Fruit fly (Drosophila melanogaster) whole organism, embryonic: Measurements from ENCODE around the gene CG42571.

Source experiments
- CG10209 ChIP-seq: fragments of 200-800 bp; sonication (Bioruptor generic); optimal IDR thresholded peaks from 3 replicates; lab custom pipeline; 2017; ENCODE audit warnings: missing biosample characterization, mild to moderate bottlenecking, missing genetic modification characterization, missing genetic modification reagents
- CG10267 ChIP-seq: fragments of 200-800 bp; sonication (Bioruptor generic); optimal IDR thresholded peaks from 2 replicates; lab custom pipeline; 2018; ENCODE audit warnings: missing biosample characterization, mild to moderate bottlenecking, missing genetic modification characterization, moderate library complexity
- CG10431 ChIP-seq: fragments of 200-800 bp; sonication (Bioruptor generic); optimal IDR thresholded peaks from 3 replicates; lab custom pipeline; 2018; ENCODE audit warnings: missing biosample characterization, mild to moderate bottlenecking, missing genetic modification characterization
- CG11560 ChIP-seq: fragments of 200-800 bp; sonication (Bioruptor generic); IDR thresholded peaks from 3 replicates; pipeline ENCODE4 v1.3.6; 2022; ENCODE audit warnings: missing biosample characterization, missing genetic modification characterization
- CG14710 ChIP-seq: fragments of 200-800 bp; sonication (Bioruptor generic); optimal IDR thresholded peaks from 3 replicates; lab custom pipeline; 2019; ENCODE audit warnings: missing biosample characterization, mild to moderate bottlenecking, missing genetic modification characterization, moderate library complexity
- CG15011 ChIP-seq: fragments of 200-800 bp; sonication (Bioruptor generic); optimal IDR thresholded peaks from 3 replicates; lab custom pipeline; 2018; ENCODE audit warnings: missing biosample characterization, mild to moderate bottlenecking, missing genetic modification characterization
- CG1602 ChIP-seq: fragments of 200-800 bp; sonication (Bioruptor generic); optimal IDR thresholded peaks from 3 replicates; lab custom pipeline; 2016; ENCODE audit warnings: missing biosample characterization, missing genetic modification characterization
- CG2875 ChIP-seq: fragments of 200-800 bp; sonication (Bioruptor generic); optimal IDR thresholded peaks from 2 replicates; lab custom pipeline; 2017; ENCODE audit warnings: missing biosample characterization, mild to moderate bottlenecking, missing genetic modification characterization, missing genetic modification reagents
- CG31441 ChIP-seq: fragments of 200-800 bp; sonication (Bioruptor generic); IDR thresholded peaks from 2 replicates; pipeline ENCODE4 v1.3.6; 2022; ENCODE audit warnings: missing biosample characterization, missing genetic modification characterization
- CG32772 ChIP-seq: fragments of 200-800 bp; sonication (Bioruptor generic); IDR thresholded peaks from 2 replicates; pipeline ENCODE4 v1.3.6; 2022; ENCODE audit warnings: missing biosample characterization, missing genetic modification characterization
- CG33557 ChIP-seq: fragments of 200-800 bp; sonication (Bioruptor generic); optimal IDR thresholded peaks from 2 replicates; lab custom pipeline; 2019; ENCODE audit warnings: missing biosample characterization, mild to moderate bottlenecking, missing genetic modification characterization, moderate library complexity
- CG34376 ChIP-seq: fragments of 200-800 bp; sonication (Bioruptor generic); optimal IDR thresholded peaks from 2 replicates; lab custom pipeline; 2018; ENCODE audit warnings: missing biosample characterization, mild to moderate bottlenecking, missing genetic modification characterization
- CG4328 ChIP-seq: fragments of 200-800 bp; sonication (Bioruptor generic); optimal IDR thresholded peaks from 3 replicates; lab custom pipeline; 2017; ENCODE audit warnings: missing biosample characterization, missing genetic modification reagents, missing genetic modification characterization
- CG43689 ChIP-seq: fragments of 200-800 bp; sonication (Bioruptor generic); IDR thresholded peaks from 2 replicates; pipeline ENCODE4 v1.3.6; 2022; ENCODE audit warnings: missing biosample characterization, missing genetic modification characterization
- CG7271 ChIP-seq: fragments of 200-800 bp; sonication (Bioruptor generic); optimal IDR thresholded peaks from 2 replicates; lab custom pipeline; 2018; ENCODE audit warnings: missing biosample characterization, mild to moderate bottlenecking, missing genetic modification characterization, moderate library complexity
- CG7357 ChIP-seq: fragments of 200-800 bp; sonication (Bioruptor generic); IDR thresholded peaks from 3 replicates; pipeline ENCODE4 v1.3.6; 2022; ENCODE audit warnings: missing biosample characterization, missing genetic modification characterization
- CG7556 ChIP-seq: fragments of 200-800 bp; sonication (Bioruptor generic); optimal IDR thresholded peaks from 2 replicates; lab custom pipeline; 2017; ENCODE audit warnings: missing biosample characterization, mild to moderate bottlenecking, missing genetic modification characterization
- D ChIP-seq, 2 experiments: fragments of 200-800 bp in 1 of 2; fragments of >200 bp in 1 of 2; sonication (Bioruptor generic) in 1 of 2; optimal IDR thresholded peaks; 2 replicates in 1 of 2; 3 replicates in 1 of 2; lab custom pipeline; 2017; ENCODE audit warnings: mild to moderate bottlenecking in 1 of 2, missing biosample characterization in 1 of 2, missing genetic modification characterization in 1 of 2, missing genetic modification reagents in 1 of 2
- Dip3 ChIP-seq: fragments of 200-800 bp; sonication (Bioruptor generic); optimal IDR thresholded peaks from 3 replicates; lab custom pipeline; 2016; ENCODE audit warnings: missing biosample characterization, missing genetic modification characterization
- Eip74EF ChIP-seq, 2 experiments: fragments of 200-800 bp in 1 of 2; fragments of >200 bp in 1 of 2; sonication (Bioruptor generic) in 1 of 2; optimal IDR thresholded peaks; 2 replicates each; lab custom pipeline; 2017 to 2019; ENCODE audit warnings: missing biosample characterization in 2 of 2, missing genetic modification characterization in 2 of 2, mild to moderate bottlenecking in 1 of 2, moderate library complexity in 1 of 2
- H15 ChIP-seq: fragments of 200-800 bp; sonication (Bioruptor generic); IDR thresholded peaks from 3 replicates; pipeline ENCODE4 v1.3.6; 2022; ENCODE audit warnings: missing biosample characterization, missing genetic modification characterization
- HLHmδ ChIP-seq: fragments of 200-800 bp; sonication (Bioruptor generic); optimal IDR thresholded peaks from 2 replicates; lab custom pipeline; 2018; ENCODE audit warnings: missing biosample characterization, mild to moderate bottlenecking, missing genetic modification characterization, moderate library complexity
- Hr39 ChIP-seq: fragments of >200 bp; optimal IDR thresholded peaks from 2 replicates; lab custom pipeline; 2017
- Hsf ChIP-seq: fragments of 200-800 bp; sonication (Bioruptor generic); optimal IDR thresholded peaks from 3 replicates; lab custom pipeline; 2016; ENCODE audit warnings: missing biosample characterization, missing genetic modification characterization
- Lpt ChIP-seq: fragments of >200 bp; optimal IDR thresholded peaks from 2 replicates; lab custom pipeline; 2018; ENCODE audit warnings: missing biosample characterization, missing genetic modification characterization
- Max ChIP-seq: fragments of 200-800 bp; sonication (Bioruptor generic); optimal IDR thresholded peaks from 2 replicates; lab custom pipeline; 2016; ENCODE audit warnings: missing biosample characterization, mild to moderate bottlenecking, missing genetic modification characterization
- Sox102F ChIP-seq: fragments of 200-800 bp; sonication (Bioruptor generic); optimal IDR thresholded peaks from 2 replicates; lab custom pipeline; 2018; ENCODE audit warnings: missing biosample characterization, mild to moderate bottlenecking, missing genetic modification characterization, moderate library complexity
- Spps ChIP-seq: fragments of 200-800 bp; sonication (Bioruptor generic); optimal IDR thresholded peaks from 2 replicates; lab custom pipeline; 2018; ENCODE audit warnings: missing biosample characterization, mild to moderate bottlenecking, missing genetic modification characterization
- Usf ChIP-seq: fragments of 200-800 bp; sonication (Bioruptor generic); optimal IDR thresholded peaks from 2 replicates; lab custom pipeline; 2017; ENCODE audit warnings: missing genotype, missing biosample characterization, missing genetic modification characterization
- Xbp1 ChIP-seq: fragments of 200-800 bp; sonication (Bioruptor generic); optimal IDR thresholded peaks from 3 replicates; lab custom pipeline; 2016; ENCODE audit warnings: missing biosample characterization, mild to moderate bottlenecking, missing genetic modification characterization
- Xrp1 ChIP-seq: fragments of 200-800 bp; sonication (Bioruptor generic); IDR thresholded peaks from 2 replicates; pipeline ENCODE4 v1.3.6; 2022; ENCODE audit warnings: missing biosample characterization, missing genetic modification characterization
- ara ChIP-seq: fragments of 200-800 bp; sonication (Bioruptor generic); IDR thresholded peaks from 2 replicates; pipeline ENCODE4 v1.3.6; 2022; ENCODE audit warnings: missing biosample characterization, missing genetic modification characterization
- cg ChIP-seq: fragments of 200-800 bp; sonication (Bioruptor generic); optimal IDR thresholded peaks from 3 replicates; lab custom pipeline; 2019; ENCODE audit warnings: missing biosample characterization, mild to moderate bottlenecking, missing genetic modification characterization, moderate library complexity
- ci ChIP-seq: fragments of 200-800 bp; sonication (Bioruptor generic); IDR thresholded peaks from 3 replicates; pipeline ENCODE4 v1.3.6; 2022; ENCODE audit warnings: missing biosample characterization, missing genetic modification characterization
- corto ChIP-seq: fragments of 200-800 bp; sonication (Bioruptor generic); optimal IDR thresholded peaks from 2 replicates; lab custom pipeline; 2016; ENCODE audit warnings: missing biosample characterization, mild to moderate bottlenecking, missing genetic modification characterization, moderate library complexity
- dpn ChIP-seq, 2 experiments: fragments of 200-800 bp; sonication (Bioruptor generic); optimal IDR thresholded peaks; 3 replicates each; lab custom pipeline; 2016; ENCODE audit warnings: missing biosample characterization in 2 of 2, missing genetic modification characterization in 2 of 2
- dysf ChIP-seq: fragments of 200-800 bp; sonication (Bioruptor generic); IDR thresholded peaks from 3 replicates; pipeline ENCODE4 v1.3.6; 2022; ENCODE audit warnings: missing biosample characterization, missing genetic modification characterization
- en ChIP-seq: fragments of 200-800 bp; sonication (Bioruptor generic); optimal IDR thresholded peaks from 2 replicates; lab custom pipeline; 2016; ENCODE audit warnings: missing biosample characterization, missing genetic modification characterization
- lola ChIP-seq, 3 experiments: fragments of >200 bp in 2 of 3; fragments of 200-800 bp in 1 of 3; sonication (Bioruptor generic) in 1 of 3; optimal IDR thresholded peaks; 2 replicates each; lab custom pipeline; 2017 to 2019; ENCODE audit warnings: missing biosample characterization in 3 of 3, missing genetic modification characterization in 3 of 3, mild to moderate bottlenecking in 1 of 3, moderate library complexity in 1 of 3
- mirr ChIP-seq: fragments of 200-800 bp; sonication (Bioruptor generic); optimal IDR thresholded peaks from 3 replicates; lab custom pipeline; 2018; ENCODE audit warnings: missing biosample characterization, mild to moderate bottlenecking, missing genetic modification characterization
- odd ChIP-seq: fragments of 200-800 bp; sonication (Bioruptor generic); optimal IDR thresholded peaks from 2 replicates; lab custom pipeline; 2017; ENCODE audit warnings: missing biosample characterization, mild to moderate bottlenecking, missing genetic modification characterization
- row ChIP-seq: fragments of 200-800 bp; sonication (Bioruptor generic); IDR thresholded peaks from 3 replicates; pipeline ENCODE4 v1.3.6; 2022; ENCODE audit warnings: missing biosample characterization, missing genetic modification characterization
- run ChIP-seq: fragments of 200-800 bp; sonication (Bioruptor generic); optimal IDR thresholded peaks from 3 replicates; lab custom pipeline; 2018; ENCODE audit warnings: missing biosample characterization, mild to moderate bottlenecking, missing genetic modification characterization
- sc ChIP-seq, 3 experiments: fragments of >200 bp in 2 of 3; fragments of 200-800 bp in 1 of 3; sonication (Bioruptor generic) in 1 of 3; optimal IDR thresholded peaks; 2 replicates in 2 of 3; 3 replicates in 1 of 3; lab custom pipeline; 2017; ENCODE audit warnings: mild to moderate bottlenecking in 1 of 3, missing biosample characterization in 1 of 3, missing genetic modification characterization in 1 of 3, missing genetic modification reagents in 1 of 3
- trh ChIP-seq: fragments of 200-800 bp; sonication (Bioruptor generic); optimal IDR thresholded peaks from 2 replicates; lab custom pipeline; 2016; ENCODE audit warnings: missing biosample characterization, missing genetic modification characterization
- vvl ChIP-seq: fragments of 200-800 bp; sonication (Bioruptor generic); IDR thresholded peaks from 2 replicates; pipeline ENCODE4 v1.3.6; 2022; ENCODE audit warnings: missing biosample characterization, missing genetic modification characterization
- zen2 ChIP-seq: fragments of 200-800 bp; sonication (Bioruptor generic); IDR thresholded peaks from 3 replicates; pipeline ENCODE4 v1.3.6; 2022; ENCODE audit warnings: missing biosample characterization, missing genetic modification characterization; ENCODE audit not compliant: partially characterized antibody

Gene CG42571

dm6 chr3L:15704250-15704985 is 11.8 kb upstream of the CG42571 start (continued):
- TF ChIP-seq CG33557 (peak; percentile 57), Sox102F (GFP tag; lab: Kevin White, UChicago) (peak; percentile 71), Xbp1 (GFP tag; lab: Kevin White, UChicago) (peak; percentile 55), CG34376 (GFP tag; lab: Kevin White, UChicago) (no peak), lola (GFP tag; optimal IDR thresholded peaks at IDR 0.05; lab: Kevin White, UChicago) (peak in 1 of 3 experiments; percentile 85), CG7271 (tag; lab: Kevin White, UChicago) (no peak), sc (optimal IDR thresholded peaks at IDR 0.05; lab: Kevin White, UChicago) (no peak), sc (GFP tag; optimal IDR thresholded peaks at IDR 0.05; lab: Kevin White, UChicago) (peak; percentile 63), D (optimal IDR thresholded peaks at IDR 0.05; lab: Kevin White, UChicago) (no peak), D (GFP tag; optimal IDR thresholded peaks at IDR 0.05; lab: Kevin White, UChicago) (peak; percentile 60), dpn (GFP tag; optimal IDR thresholded peaks at IDR 0.05; lab: Kevin White, UChicago) (peak in 1 of 2 experiments; percentile 24), CG1602 (GFP tag; lab: Kevin White, UChicago) (peak; percentile 54), ci (GFP tag; lab: Robert Waterston, UW) (0 out of 3 replicates have a peak, but pooled peaks have one; percentile 31), CG4328 (peak; percentile 24), CG10431 (GFP tag; lab: Kevin White, UChicago) (peak; percentile 56), CG32772 (GFP tag; lab: Robert Waterston, UW) (peak; percentile 8; the same call in 1 of the 2 replicates), CG2875 (GFP tag; lab: Kevin White, UChicago) (peak; percentile 34), run (tag; lab: Kevin White, UChicago) (peak; percentile 28), Xrp1 (peak; percentile 66), odd (GFP tag; lab: Kevin White, UChicago) (peak; percentile 41), CG7357 (GFP tag; lab: Robert Waterston, UW) (peak; percentile 41; the same call in 1 of the 3 replicates), CG14710 (peak; percentile 84), Max (GFP tag; lab: Kevin White, UChicago) (peak; percentile 34), corto (GFP tag; lab: Kevin White, UChicago) (no peak), CG10267 (tag; lab: Kevin White, UChicago) (peak; percentile 59), CG15011 (GFP tag; lab: Kevin White, UChicago) (peak; percentile 46), cg (peak; percentile 2), CG11560 (tag; lab: Robert Waterston, UW) (no peak), CG7556 (peak; percentile 71), Dip3 (GFP tag; lab: Kevin White, UChicago) (no peak), mirr (peak; percentile 13), Spps (peak; percentile 53), row (GFP tag; lab: Robert Waterston, UW) (peak; percentile 74), CG43689 (no peak), Eip74EF (GFP tag; optimal IDR thresholded peaks at IDR 0.05; lab: Kevin White, UChicago) (peak in 1 of 2 experiments; percentile 69), trh (peak; percentile 8), zen2 (GFP tag; lab: Robert Waterston, UW) (no peak), ara (no peak), dysf (GFP tag; lab: Robert Waterston, UW) (peak; percentile 21; the same call in 1 of the 3 replicates), HLHmδ (GFP tag; lab: Kevin White, UChicago) (no peak), Lpt (GFP tag; lab: Kevin White, UChicago) (no peak), CG10209 (GFP tag; lab: Kevin White, UChicago) (peak; percentile 62), H15 (GFP tag; lab: Robert Waterston, UW) (0 out of 3 replicates have a peak, but pooled peaks have one; percentile 15), Hr39 (no peak), Hsf (GFP tag; lab: Kevin White, UChicago) (peak; percentile 36), Usf (GFP tag; lab: Kevin White, UChicago) (peak; percentile 2), CG31441 (peak; percentile 77), en (GFP tag; lab: Kevin White, UChicago) (no peak), vvl (GFP tag; lab: Robert Waterston, UW) (peak; percentile 13; the same call in 1 of the 2 replicates)
